Worm (Caenorhabditis elegans) whole organism, L4/young adult: ENCODE measurements around the gene his-1.

ENCODE experiments used
- W03F9.2 ChIP-seq: fragments of 150-350 bp; optimal IDR thresholded peaks from 2 replicates; lab custom pipeline; 2014; ENCODE audit warnings: missing biosample characterization, missing genetic modification characterization
- him-1 ChIP-seq: sonication (generic microtip); optimal IDR thresholded peaks from 2 replicates; lab custom pipeline; 2016; ENCODE audit warnings: missing genotype, missing genetic modification reagents, missing genetic modification characterization, missing compliant biosample characterization

ce11 chrV:16049177-16049576, 6.9 kb downstream of the his-1 start, which contains the start of gene best-12:
- TF ChIP-seq W03F9.2 (tag; lab: Kevin White, UChicago) = no peak
- no peak for TF ChIP-seq him-1 (tag; lab: Kevin White, UChicago)
